Worm (Caenorhabditis elegans) whole organism, young adult: ENCODE measurements around the gene F21C10.19.

ENCODE experiments used
- B0035.1 ChIP-seq: sonication (generic microtip); optimal IDR thresholded peaks from 2 replicates; lab custom pipeline; 2016; ENCODE audit warnings: missing genetic modification characterization, mild to moderate bottlenecking, missing compliant biosample characterization, missing genotype, missing genetic modification reagents
- B0336.3 ChIP-seq: fragments of 200-800 bp; sonication (Bioruptor generic); IDR thresholded peaks from 2 replicates; pipeline ENCODE4 v1.3.6; 2022; ENCODE audit warnings: missing genetic modification characterization, missing compliant biosample characterization
- C17E4.6 ChIP-seq: fragments of 200-800 bp; sonication (Bioruptor generic); IDR thresholded peaks from 2 replicates; pipeline ENCODE4 v1.3.6; 2022; ENCODE audit warnings: missing genetic modification reagents, missing genetic modification characterization, missing compliant biosample characterization
- D2030.7 ChIP-seq: fragments of 200-800 bp; sonication (Bioruptor generic); IDR thresholded peaks from 2 replicates; pipeline ENCODE4 v1.3.6; 2022; ENCODE audit warnings: missing genetic modification reagents, missing genetic modification characterization, missing compliant biosample characterization
- F22D6.2 ChIP-seq: sonication (generic microtip); optimal IDR thresholded peaks from 2 replicates; lab custom pipeline; 2016; ENCODE audit warnings: mild to moderate bottlenecking, missing genetic modification characterization, missing compliant biosample characterization
- F49E8.2 ChIP-seq: sonication (generic microtip); optimal IDR thresholded peaks from 3 replicates; lab custom pipeline; 2017; ENCODE audit warnings: missing genetic modification characterization, mild to moderate bottlenecking, missing compliant biosample characterization, antibody characterized with exemption, moderate library complexity; ENCODE audit not compliant: insufficient read depth
- F55B11.4 ChIP-seq: sonication (generic microtip); optimal IDR thresholded peaks from 2 replicates; lab custom pipeline; 2016; ENCODE audit warnings: missing compliant biosample characterization, missing genetic modification characterization, borderline replicate concordance; ENCODE audit not compliant: insufficient read depth
- K11D2.4 ChIP-seq: fragments of 200-800 bp; sonication (Bioruptor generic); IDR thresholded peaks from 2 replicates; pipeline ENCODE4 v1.3.6; 2022; ENCODE audit warnings: missing genetic modification reagents, missing genetic modification characterization, missing compliant biosample characterization
- Y53G8AR.9 ChIP-seq: fragments of 200-800 bp; sonication (Bioruptor generic); conservative IDR thresholded peaks from 2 replicates; pipeline ENCODE4 v1.3.6; 2022; ENCODE audit warnings: missing genetic modification reagents, missing genetic modification characterization, missing compliant biosample characterization
- Y56A3A.18 ChIP-seq: fragments of 200-800 bp; sonication (Bioruptor generic); IDR thresholded peaks from 2 replicates; pipeline ENCODE4 v1.3.6; 2022; ENCODE audit warnings: missing genetic modification reagents, missing genetic modification characterization, missing compliant biosample characterization
- Y79H2A.3 ChIP-seq: fragments of 200-800 bp; sonication (Bioruptor generic); conservative IDR thresholded peaks from 2 replicates; pipeline ENCODE4 v1.3.6; 2022; ENCODE audit warnings: missing genetic modification reagents, missing genetic modification characterization, missing compliant biosample characterization
- Y95B8A.8 ChIP-seq: fragments of 200-800 bp; sonication (Bioruptor generic); IDR thresholded peaks from 2 replicates; pipeline ENCODE4 v1.3.6; 2022; ENCODE audit warnings: missing genetic modification reagents, missing genetic modification characterization, missing compliant biosample characterization
- ama-1 ChIP-seq, 3 experiments: fragments of 150-350 bp in 1 of 3; sonication (generic microtip) in 2 of 3; optimal IDR thresholded peaks; 2 replicates each; lab custom pipeline; 2014 to 2018; ENCODE audit warnings: missing biosample characterization in 2 of 3, missing genetic modification characterization in 2 of 3, missing genetic modification reagents in 2 of 3
- attf-3 ChIP-seq: fragments of 200-800 bp; sonication (Bioruptor generic); conservative IDR thresholded peaks from 2 replicates; pipeline ENCODE4 v1.3.6; 2022; ENCODE audit warnings: missing genetic modification reagents, missing genetic modification characterization, missing compliant biosample characterization
- attf-6 ChIP-seq: fragments of 200-800 bp; sonication (Bioruptor generic); IDR thresholded peaks from 2 replicates; pipeline ENCODE4 v1.3.6; 2022; ENCODE audit warnings: missing genetic modification reagents, missing genetic modification characterization, missing compliant biosample characterization
- ceh-27 ChIP-seq: fragments of 200-800 bp; sonication (Bioruptor generic); optimal IDR thresholded peaks from 2 replicates; lab custom pipeline; 2018; ENCODE audit warnings: mild to moderate bottlenecking, missing genetic modification characterization, moderate library complexity, missing compliant biosample characterization
- egl-18 ChIP-seq: fragments of 200-800 bp; sonication (Bioruptor generic); IDR thresholded peaks from 2 replicates; pipeline ENCODE4 v1.3.6; 2022; ENCODE audit warnings: missing genetic modification reagents, missing genetic modification characterization, missing compliant biosample characterization
- ets-4 ChIP-seq: fragments of 200-800 bp; sonication (Bioruptor generic); optimal IDR thresholded peaks from 2 replicates; lab custom pipeline; 2018; ENCODE audit warnings: mild to moderate bottlenecking, missing genetic modification characterization, missing compliant biosample characterization
- him-1 ChIP-seq: sonication (generic microtip); optimal IDR thresholded peaks from 2 replicates; lab custom pipeline; 2016; ENCODE audit warnings: missing genotype, missing genetic modification reagents, missing genetic modification characterization, missing compliant biosample characterization
- hmg-1.2 ChIP-seq: fragments of 200-800 bp; sonication (Bioruptor generic); IDR thresholded peaks from 2 replicates; pipeline ENCODE4 v1.3.6; 2022; ENCODE audit warnings: missing genetic modification reagents, missing genetic modification characterization, missing compliant biosample characterization
- hrde-1 ChIP-seq: sonication (generic microtip); optimal IDR thresholded peaks from 2 replicates; lab custom pipeline; 2016; ENCODE audit warnings: missing genetic modification characterization, mild to moderate bottlenecking, missing compliant biosample characterization, moderate library complexity, missing genotype, missing genetic modification reagents, borderline replicate concordance
- lin-35 ChIP-seq, 3 experiments: fragments of 150-350 bp in 2 of 3; sonication (generic microtip) in 1 of 3; optimal IDR thresholded peaks; 2 replicates each; lab custom pipeline; 2014 to 2018; ENCODE audit warnings: missing biosample characterization in 3 of 3, missing genetic modification characterization in 3 of 3, missing genetic modification reagents in 3 of 3
- lin-54 ChIP-seq: fragments of 200-800 bp; sonication (Bioruptor generic); optimal IDR thresholded peaks from 2 replicates; lab custom pipeline; 2018; ENCODE audit warnings: mild to moderate bottlenecking, missing genetic modification characterization, missing compliant biosample characterization
- lir-1 ChIP-seq: fragments of 200-800 bp; sonication (Bioruptor generic); conservative IDR thresholded peaks from 2 replicates; pipeline ENCODE4 v1.3.6; 2022; ENCODE audit warnings: missing genetic modification reagents, missing genetic modification characterization, missing compliant biosample characterization
- lsl-1 ChIP-seq: fragments of 200-800 bp; sonication (Bioruptor generic); optimal IDR thresholded peaks from 2 replicates; lab custom pipeline; 2018; ENCODE audit warnings: mild to moderate bottlenecking, missing genetic modification characterization, moderate library complexity, missing compliant biosample characterization
- madf-3 ChIP-seq: fragments of 200-800 bp; sonication (Bioruptor generic); IDR thresholded peaks from 2 replicates; pipeline ENCODE4 v1.3.6; 2022; ENCODE audit warnings: missing genetic modification reagents, missing genetic modification characterization, missing compliant biosample characterization
- nfyb-1 ChIP-seq: fragments of 200-800 bp; sonication (Bioruptor generic); IDR thresholded peaks from 2 replicates; pipeline ENCODE4 v1.3.6; 2022; ENCODE audit warnings: missing genetic modification reagents, missing genetic modification characterization, missing compliant biosample characterization
- nhr-179 ChIP-seq: sonication (generic microtip); optimal IDR thresholded peaks from 2 replicates; lab custom pipeline; 2016; ENCODE audit warnings: mild to moderate bottlenecking, missing genetic modification characterization, missing compliant biosample characterization
- nhr-90 ChIP-seq: sonication (generic microtip); optimal IDR thresholded peaks from 2 replicates; lab custom pipeline; 2016; ENCODE audit warnings: missing genotype, mild to moderate bottlenecking, missing genetic modification characterization, missing compliant biosample characterization
- rcor-1 ChIP-seq: fragments of 200-800 bp; sonication (Bioruptor generic); IDR thresholded peaks from 2 replicates; pipeline ENCODE4 v1.3.6; 2022; ENCODE audit warnings: missing genetic modification reagents, missing genetic modification characterization, missing compliant biosample characterization
- rpc-1 ChIP-seq, 2 experiments: fragments of 150-350 bp in 1 of 2; sonication (generic microtip) in 1 of 2; optimal IDR thresholded peaks; 2 replicates each; lab custom pipeline; 2014 to 2018; ENCODE audit warnings: missing biosample characterization in 1 of 2, missing genetic modification characterization in 1 of 2, missing genetic modification reagents in 1 of 2, missing genotype in 1 of 2
- sdz-38 ChIP-seq: sonication (generic microtip); optimal IDR thresholded peaks from 2 replicates; lab custom pipeline; 2016; ENCODE audit warnings: missing genotype, missing genetic modification characterization, missing compliant biosample characterization
- sea-2 ChIP-seq: fragments of 200-800 bp; sonication (Bioruptor generic); IDR thresholded peaks from 2 replicates; pipeline ENCODE4 v1.3.6; 2022; ENCODE audit warnings: missing genetic modification characterization, missing compliant biosample characterization
- snpc-1.1 ChIP-seq: sonication (generic microtip); optimal IDR thresholded peaks from 2 replicates; lab custom pipeline; 2017; ENCODE audit warnings: missing genetic modification characterization, mild to moderate bottlenecking, missing compliant biosample characterization, antibody characterized with exemption, moderate library complexity, missing genotype, missing genetic modification reagents; ENCODE audit not compliant: insufficient read depth
- tbp1 ChIP-seq: fragments of 200-800 bp; sonication (Bioruptor generic); optimal IDR thresholded peaks from 2 replicates; lab custom pipeline; 2018; ENCODE audit warnings: mild to moderate bottlenecking, missing genetic modification characterization, missing compliant biosample characterization
- tbx-9 ChIP-seq: sonication (generic microtip); optimal IDR thresholded peaks from 2 replicates; lab custom pipeline; 2016; ENCODE audit warnings: borderline replicate concordance, missing genetic modification characterization, inconsistent platforms, missing compliant biosample characterization
- zim-3 ChIP-seq: sonication (generic microtip); optimal IDR thresholded peaks from 2 replicates; lab custom pipeline; 2017; ENCODE audit warnings: mild to moderate bottlenecking, missing genetic modification characterization, moderate library complexity, missing compliant biosample characterization
- ztf-25 ChIP-seq: fragments of 200-800 bp; sonication (Bioruptor generic); IDR thresholded peaks from 2 replicates; pipeline ENCODE4 v1.3.6; 2022; ENCODE audit warnings: missing genetic modification reagents, missing genetic modification characterization, missing compliant biosample characterization

F21C10.19 gene

ce11 chrV:9095613-9096317 lies 35.1 kb upstream of the F21C10.19 start, which contains the start of gene F21C10.10 (continued):
- TF ChIP-seq lir-1 (GFP tag; lab: Robert Waterston, UW): no peak
- peak; percentile 90 for TF ChIP-seq hmg-1.2 (GFP tag; lab: Robert Waterston, UW)
- TF ChIP-seq attf-6 (GFP tag; lab: Robert Waterston, UW): no peak
- TF ChIP-seq C17E4.6 (GFP tag; lab: Robert Waterston, UW): no peak
- no peak for TF ChIP-seq attf-3 (GFP tag; lab: Robert Waterston, UW)
- TF ChIP-seq rpc-1 (optimal IDR thresholded peaks at IDR 0.05; lab: Kevin White, UChicago): no peak
- TF ChIP-seq rpc-1 (tag; optimal IDR thresholded peaks at IDR 0.05; lab: Kevin White, UChicago): no peak
- no peak for TF ChIP-seq zim-3
- TF ChIP-seq him-1 (tag; lab: Kevin White, UChicago): no peak
- TF ChIP-seq rcor-1 (GFP tag; lab: Robert Waterston, UW): no peak
- no peak for TF ChIP-seq sdz-38 (tag; lab: Kevin White, UChicago)
- no peak for TF ChIP-seq egl-18 (GFP tag; lab: Robert Waterston, UW)
- peak; percentile 80 for TF ChIP-seq ceh-27 (GFP tag; lab: Kevin White, UChicago)
- TF ChIP-seq F22D6.2 (tag; lab: Kevin White, UChicago): peak; percentile 94
- TF ChIP-seq lin-35 (GFP tag; optimal IDR thresholded peaks at IDR 0.05; lab: Kevin White, UChicago): peak in 1 of 3 experiments; percentile 0
- TF ChIP-seq Y56A3A.18 (GFP tag; lab: Robert Waterston, UW): no peak
- peak; percentile 54 for TF ChIP-seq tbp1 (GFP tag; lab: Kevin White, UChicago)
- TF ChIP-seq F49E8.2 (tag; lab: Kevin White, UChicago): no peak
- no peak for TF ChIP-seq snpc-1.1 (tag; lab: Kevin White, UChicago)
- TF ChIP-seq K11D2.4 (GFP tag; lab: Robert Waterston, UW): peak; percentile 80
- TF ChIP-seq tbx-9 (tag; lab: Kevin White, UChicago): no peak
- TF ChIP-seq F55B11.4 (tag; lab: Kevin White, UChicago): no peak
- peak; percentile 27 for TF ChIP-seq nhr-90 (tag; lab: Kevin White, UChicago)
- no peak for TF ChIP-seq B0035.1 (tag; lab: Kevin White, UChicago)
- no peak for TF ChIP-seq ztf-25
- no peak for TF ChIP-seq sea-2 (GFP tag; lab: Robert Waterston, UW)
- no peak for TF ChIP-seq nhr-179 (tag; lab: Kevin White, UChicago)
- no peak for TF ChIP-seq hrde-1 (tag; lab: Kevin White, UChicago)
- no peak for TF ChIP-seq Y79H2A.3 (GFP tag; lab: Robert Waterston, UW)
- no peak for TF ChIP-seq lsl-1 (GFP tag; lab: Kevin White, UChicago)
- peak; percentile 55 for TF ChIP-seq lin-54 (GFP tag; lab: Kevin White, UChicago)
- TF ChIP-seq, all 124 proteins: peak for 42

DNA sequence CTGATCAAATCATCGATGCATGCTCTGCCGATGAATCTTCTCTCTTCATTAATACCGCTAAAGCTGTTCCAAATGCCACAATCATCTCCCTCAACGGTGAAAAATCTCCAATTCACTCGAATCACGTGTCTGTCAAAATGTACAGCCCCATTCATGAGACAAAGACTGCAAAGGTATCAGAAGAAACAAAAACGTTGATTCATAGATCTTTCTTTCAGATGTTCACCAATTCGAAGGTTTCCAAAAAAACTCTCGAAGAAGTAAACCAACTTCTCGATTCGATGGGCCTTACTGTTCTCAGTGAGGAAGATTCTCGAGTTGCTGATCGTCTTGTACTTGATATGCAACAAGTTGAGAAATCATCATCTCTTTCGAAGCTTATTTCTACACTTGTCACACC lies 34.2 kb upstream of the F21C10.19 start:
- peak; percentile 12; the same call in 1 of the 2 replicates for TF ChIP-seq B0336.3 (GFP tag; lab: Robert Waterston, UW)
- no peak for TF ChIP-seq D2030.7 (GFP tag; lab: Robert Waterston, UW)
- TF ChIP-seq Y53G8AR.9 (GFP tag; lab: Robert Waterston, UW): 0 out of 2 replicates have a peak, but pooled peaks have one; percentile 10
- TF ChIP-seq ama-1 (optimal IDR thresholded peaks at IDR 0.05; lab: Kevin White, UChicago): peak; percentile 61
- TF ChIP-seq ama-1 (GFP tag; optimal IDR thresholded peaks at IDR 0.05; lab: Kevin White, UChicago): no peak
- no peak for TF ChIP-seq Y95B8A.8 (GFP tag; lab: Robert Waterston, UW)
- TF ChIP-seq him-1 (tag; lab: Kevin White, UChicago): no peak
- no peak for TF ChIP-seq ets-4
- TF ChIP-seq nfyb-1 (GFP tag; lab: Robert Waterston, UW): peak; percentile 23; the same call in 1 of the 2 replicates
- TF ChIP-seq madf-3 (GFP tag; lab: Robert Waterston, UW): 0 out of 2 replicates have a peak, but pooled peaks have one; percentile 38
